Worm (Caenorhabditis elegans) whole organism, L1 larva: Measurements from ENCODE around the gene sru-1.
A peak's percentile ranks its signal among the peaks of the same experiment; 100 is the strongest.

Source experiments
- C34B4.2 ChIP-seq: sonication (generic microtip); optimal IDR thresholded peaks from 2 replicates; lab custom pipeline; 2017; ENCODE audit warnings: mild to moderate bottlenecking, missing genetic modification characterization, missing compliant biosample characterization
- F16B12.6 ChIP-seq: fragments of 150-350 bp; optimal IDR thresholded peaks from 2 replicates; lab custom pipeline; 2014; ENCODE audit warnings: missing biosample characterization, missing genetic modification characterization
- blmp-1 ChIP-seq: fragments of 150-350 bp; optimal IDR thresholded peaks from 2 replicates; lab custom pipeline; 2014; ENCODE audit warnings: missing biosample characterization, missing genetic modification characterization
- ceh-82 ChIP-seq, 3 experiments: fragments of 150-350 bp in 1 of 3; sonication (generic microtip) in 2 of 3; optimal IDR thresholded peaks; 2 replicates each; lab custom pipeline; 2014 to 2017; ENCODE audit warnings: missing biosample characterization in 3 of 3, missing genetic modification characterization in 3 of 3
- ceh-88 ChIP-seq: fragments of 200-800 bp; sonication (Bioruptor generic); IDR thresholded peaks from 2 replicates; pipeline ENCODE4 v1.3.6; 2022; ENCODE audit warnings: missing genetic modification characterization, missing compliant biosample characterization
- dsc-1 ChIP-seq: sonication (generic microtip); optimal IDR thresholded peaks from 2 replicates; lab custom pipeline; 2016; ENCODE audit warnings: mild to moderate bottlenecking, missing genetic modification characterization, missing compliant biosample characterization
- efl-3 ChIP-seq: fragments of 200-800 bp; sonication (Bioruptor generic); optimal IDR thresholded peaks from 2 replicates; lab custom pipeline; 2018; ENCODE audit warnings: mild to moderate bottlenecking, missing genetic modification characterization, missing compliant biosample characterization
- elt-2 ChIP-seq: sonication (generic microtip); optimal IDR thresholded peaks from 2 replicates; lab custom pipeline; 2016; ENCODE audit warnings: missing genetic modification characterization, mild to moderate bottlenecking, inconsistent platforms, missing compliant biosample characterization, missing genetic modification reagents
- elt-3 ChIP-seq, 6 experiments: fragments of 150-350 bp in 1 of 6; sonication (generic microtip); optimal IDR thresholded peaks; 2 replicates each; lab custom pipeline; 2017 to 2018; ENCODE audit warnings: missing biosample characterization in 6 of 6, missing genetic modification characterization in 6 of 6, inconsistent platforms in 1 of 6
- fkh-10 ChIP-seq: sonication (generic microtip); optimal IDR thresholded peaks from 2 replicates; lab custom pipeline; 2017; ENCODE audit warnings: missing biosample characterization, missing genetic modification reagents, missing genetic modification characterization
- fkh-4 ChIP-seq: sonication (generic microtip); optimal IDR thresholded peaks from 2 replicates; lab custom pipeline; 2016; ENCODE audit warnings: missing compliant biosample characterization, missing genetic modification characterization, borderline replicate concordance
- fkh-8 ChIP-seq: sonication (generic microtip); optimal IDR thresholded peaks from 2 replicates; lab custom pipeline; 2016; ENCODE audit warnings: mild to moderate bottlenecking, missing genetic modification characterization, missing compliant biosample characterization
- irx-1 ChIP-seq: sonication (generic microtip); optimal IDR thresholded peaks from 2 replicates; lab custom pipeline; 2016; ENCODE audit warnings: missing genetic modification characterization, missing compliant biosample characterization
- isw-1 ChIP-seq: fragments of 200-800 bp; sonication (Bioruptor generic); IDR thresholded peaks from 2 replicates; pipeline ENCODE4 v1.3.6; 2022; ENCODE audit warnings: missing genetic modification characterization, missing compliant biosample characterization
- jun-1 ChIP-seq: fragments of 150-350 bp; optimal IDR thresholded peaks from 2 replicates; lab custom pipeline; 2014; ENCODE audit warnings: missing biosample characterization, missing genetic modification reagents, missing genetic modification characterization
- lin-13 ChIP-seq: fragments of 150-350 bp; optimal IDR thresholded peaks from 2 replicates; lab custom pipeline; 2014; ENCODE audit warnings: missing biosample characterization, missing genetic modification reagents, missing genetic modification characterization
- lin-14 ChIP-seq: fragments of 200-800 bp; sonication (Bioruptor generic); optimal IDR thresholded peaks from 2 replicates; lab custom pipeline; 2018; ENCODE audit warnings: mild to moderate bottlenecking, missing genetic modification characterization, moderate library complexity, missing compliant biosample characterization
- mab-9 ChIP-seq: fragments of 200-800 bp; sonication (Bioruptor generic); IDR thresholded peaks from 2 replicates; pipeline ENCODE4 v1.3.6; 2022; ENCODE audit warnings: missing genetic modification reagents, missing genetic modification characterization, missing compliant biosample characterization
- mef-2 ChIP-seq: fragments of 150-350 bp; optimal IDR thresholded peaks from 2 replicates; lab custom pipeline; 2014; ENCODE audit warnings: missing biosample characterization, missing genetic modification characterization
- nhr-11 ChIP-seq: fragments of 150-350 bp; optimal IDR thresholded peaks from 2 replicates; lab custom pipeline; 2014; ENCODE audit warnings: missing biosample characterization, missing genetic modification characterization
- nhr-20 ChIP-seq: sonication (generic microtip); optimal IDR thresholded peaks from 2 replicates; lab custom pipeline; 2016; ENCODE audit warnings: mild to moderate bottlenecking, missing genetic modification characterization, missing compliant biosample characterization
- nhr-237 ChIP-seq: fragments of 150-350 bp; optimal IDR thresholded peaks from 2 replicates; lab custom pipeline; 2014; ENCODE audit warnings: missing biosample characterization, missing genetic modification characterization
- nhr-47 ChIP-seq: sonication (generic microtip); optimal IDR thresholded peaks from 2 replicates; lab custom pipeline; 2016; ENCODE audit warnings: mild to moderate bottlenecking, missing genetic modification characterization, moderate library complexity, missing compliant biosample characterization
- nhr-77 ChIP-seq: fragments of 150-350 bp; optimal IDR thresholded peaks from 2 replicates; lab custom pipeline; 2014; ENCODE audit warnings: missing biosample characterization, missing genetic modification characterization
- nhr-85 ChIP-seq: sonication (generic microtip); peaks from one replicate; lab custom pipeline; 2016; ENCODE audit warnings: missing genetic modification characterization, inconsistent platforms, missing compliant biosample characterization
- pag-3 ChIP-seq: sonication (generic microtip); optimal IDR thresholded peaks from 2 replicates; lab custom pipeline; 2017; ENCODE audit warnings: missing genetic modification characterization, mild to moderate bottlenecking, missing compliant biosample characterization, antibody characterized with exemption, borderline replicate concordance; ENCODE audit not compliant: insufficient read depth
- pax-3 ChIP-seq: fragments of 200-800 bp; sonication (Bioruptor generic); optimal IDR thresholded peaks from 2 replicates; lab custom pipeline; 2018; ENCODE audit warnings: mild to moderate bottlenecking, missing genetic modification characterization, moderate library complexity, missing compliant biosample characterization
- pqm-1 ChIP-seq: sonication (generic microtip); optimal IDR thresholded peaks from 3 replicates; lab custom pipeline; 2017; ENCODE audit warnings: missing biosample characterization, missing genetic modification characterization
- skn-1 ChIP-seq: fragments of 150-350 bp; optimal IDR thresholded peaks from 2 replicates; lab custom pipeline; 2014; ENCODE audit warnings: missing biosample characterization, missing genetic modification characterization
- sox-4 ChIP-seq: sonication (generic microtip); optimal IDR thresholded peaks from 2 replicates; lab custom pipeline; 2016; ENCODE audit warnings: missing genetic modification characterization, missing compliant biosample characterization
- sup-37 ChIP-seq: fragments of 200-800 bp; sonication (Bioruptor generic); optimal IDR thresholded peaks from 2 replicates; lab custom pipeline; 2018; ENCODE audit warnings: mild to moderate bottlenecking, missing genetic modification characterization, missing compliant biosample characterization
- tbx-2 ChIP-seq: sonication (generic microtip); optimal IDR thresholded peaks from 2 replicates; lab custom pipeline; 2016; ENCODE audit warnings: missing genetic modification characterization, missing compliant biosample characterization
- unc-130 ChIP-seq: fragments of 150-350 bp; optimal IDR thresholded peaks from 2 replicates; lab custom pipeline; 2017; ENCODE audit warnings: missing biosample characterization, missing genetic modification characterization, inconsistent platforms
- unc-98 ChIP-seq: fragments of 200-800 bp; sonication (Bioruptor generic); IDR thresholded peaks from 2 replicates; pipeline ENCODE4 v1.3.6; 2022; ENCODE audit warnings: missing genetic modification characterization, missing compliant biosample characterization
- vab-15 ChIP-seq: sonication (generic microtip); optimal IDR thresholded peaks from 2 replicates; lab custom pipeline; 2017; ENCODE audit warnings: missing genotype, mild to moderate bottlenecking, missing genetic modification characterization, missing compliant biosample characterization
- zag-1 ChIP-seq: fragments of 150-350 bp; optimal IDR thresholded peaks from 2 replicates; lab custom pipeline; 2014; ENCODE audit warnings: missing biosample characterization, missing genetic modification characterization
- zip-4 ChIP-seq: fragments of 200-800 bp; sonication (Bioruptor generic); optimal IDR thresholded peaks from 2 replicates; lab custom pipeline; 2018; ENCODE audit warnings: mild to moderate bottlenecking, missing genetic modification characterization, moderate library complexity, missing compliant biosample characterization
- ztf-4 ChIP-seq: fragments of 150-350 bp; optimal IDR thresholded peaks from 2 replicates; lab custom pipeline; 2014; ENCODE audit warnings: missing biosample characterization, missing genetic modification characterization

sru-1 gene

ce11 chrIV:9485040-9485439, 3.4 kb upstream of the sru-1 start, which contains the start of gene gadr-2:
Gene gadr-2, minus strand, starts transcription at chrIV:9485140.
- TF ChIP-seq mef-2 (tag; lab: Kevin White, UChicago), result no peak
- no peak for TF ChIP-seq nhr-85
- TF ChIP-seq, all 84 proteins: peak for 0

- peak; percentile 26 for TF ChIP-seq fkh-8
- no peak for TF ChIP-seq isw-1 (GFP tag; lab: Robert Waterston, UW)
- TF ChIP-seq nhr-11 (tag; lab: Kevin White, UChicago), result no peak
- no peak for TF ChIP-seq mab-9 (GFP tag; lab: Robert Waterston, UW)
- TF ChIP-seq pax-3 (tag; lab: Kevin White, UChicago), result no peak
Observed at ce11 chrIV:9485972-9486371, 2.4 kb upstream of the sru-1 start, which contains the start of gene sru-2. Gene sru-2, plus strand, starts transcription at chrIV:9486272.

- TF ChIP-seq elt-3 (tag; optimal IDR thresholded peaks at IDR 0.05; lab: Kevin White, UChicago) (no peak), elt-2 (no peak), jun-1 (tag; lab: Kevin White, UChicago) (no peak), dsc-1 (tag; lab: Kevin White, UChicago) (no peak), sup-37 (GFP tag; lab: Kevin White, UChicago) (no peak), lin-13 (GFP tag; lab: Kevin White, UChicago) (no peak), lin-14 (GFP tag; lab: Kevin White, UChicago) (no peak), F16B12.6 (tag; lab: Kevin White, UChicago) (no peak), sox-4 (tag; lab: Kevin White, UChicago) (no peak), pag-3 (no peak), fkh-10 (GFP tag; lab: Kevin White, UChicago) (no peak), unc-130 (tag; lab: Kevin White, UChicago) (no peak), C34B4.2 (tag; lab: Kevin White, UChicago) (no peak), ztf-4 (tag; lab: Kevin White, UChicago) (no peak), irx-1 (tag; lab: Kevin White, UChicago) (no peak), zag-1 (tag; lab: Kevin White, UChicago) (no peak), tbx-2 (tag; lab: Kevin White, UChicago) (no peak), vab-15 (tag; lab: Kevin White, UChicago) (no peak)
Observed at ce11 chrIV:9486779-9487178, 1.6 kb upstream of the sru-1 start.

- TF ChIP-seq unc-130 (tag; lab: Kevin White, UChicago), result no peak
- no peak for TF ChIP-seq skn-1 (tag; lab: Kevin White, UChicago)
- no peak for TF ChIP-seq elt-2
- TF ChIP-seq zag-1 (tag; lab: Kevin White, UChicago), result no peak
- TF ChIP-seq fkh-4, result no peak
- no peak for TF ChIP-seq pax-3 (tag; lab: Kevin White, UChicago)
- TF ChIP-seq nhr-47, result no peak
- TF ChIP-seq, all 84 proteins: peak for 0
Observed at ce11 chrIV:9490320-9490719, 1.9 kb downstream of the sru-1 start, which contains the start of gene sru-6. Gene sru-6, plus strand, starts transcription at chrIV:9490620.

ce11 chrIV:9496306-9496705, 7.9 kb downstream of the sru-1 start, which contains the start of gene sru-3:
Gene sru-3, plus strand, starts transcription at chrIV:9496606.
- TF ChIP-seq nhr-85 (peak; percentile 25), ceh-82 (tag; optimal IDR thresholded peaks at IDR 0.05; lab: Kevin White, UChicago) (no peak)

ce11 chrIV:9498088-9498487, 9.7 kb downstream of the sru-1 start, which contains the start of gene sru-4:
Gene sru-4, plus strand, starts transcription at chrIV:9498388.
- TF ChIP-seq nhr-237, result no peak
- no peak for TF ChIP-seq nhr-47
- no peak for TF ChIP-seq fkh-10 (GFP tag; lab: Kevin White, UChicago)
- no peak for TF ChIP-seq fkh-4
- TF ChIP-seq pqm-1 (tag; lab: Kevin White, UChicago), result no peak
- no peak for TF ChIP-seq tbx-2 (tag; lab: Kevin White, UChicago)
- no peak for TF ChIP-seq nhr-77 (tag; lab: Kevin White, UChicago)
- no peak for TF ChIP-seq F16B12.6 (tag; lab: Kevin White, UChicago)
- TF ChIP-seq ceh-88 (GFP tag; lab: Robert Waterston, UW), result no peak
- no peak for TF ChIP-seq mab-9 (GFP tag; lab: Robert Waterston, UW)
- no peak for TF ChIP-seq zip-4 (GFP tag; lab: Kevin White, UChicago)
- no peak for TF ChIP-seq pag-3
- no peak for TF ChIP-seq nhr-20 (tag; lab: Kevin White, UChicago)
- no peak for TF ChIP-seq unc-98 (GFP tag; lab: Robert Waterston, UW)
- TF ChIP-seq blmp-1 (tag; lab: Kevin White, UChicago), result no peak
- TF ChIP-seq efl-3 (GFP tag; lab: Kevin White, UChicago), result no peak
- no peak for TF ChIP-seq elt-3 (tag; optimal IDR thresholded peaks at IDR 0.05; lab: Kevin White, UChicago)
